Worm (Caenorhabditis elegans) whole organism, L4 larva: Measurements from ENCODE around the gene ceh-34.

ENCODE experiments used
- F10B5.3 ChIP-seq: sonication (generic microtip); optimal IDR thresholded peaks from 2 replicates; lab custom pipeline; 2016; ENCODE audit warnings: mild to moderate bottlenecking, missing genetic modification characterization, missing compliant biosample characterization
- F26F4.8 ChIP-seq: fragments of 200-800 bp; sonication (Bioruptor generic); conservative IDR thresholded peaks from 2 replicates; pipeline ENCODE4 v1.3.6; 2022; ENCODE audit warnings: missing genetic modification characterization, missing compliant biosample characterization
- T20F7.1 ChIP-seq: fragments of 200-800 bp; sonication (Bioruptor generic); optimal IDR thresholded peaks from 2 replicates; lab custom pipeline; 2018; ENCODE audit warnings: mild to moderate bottlenecking, missing genetic modification characterization, missing compliant biosample characterization
- Y105C5A.15 ChIP-seq: fragments of 200-800 bp; sonication (Bioruptor generic); IDR thresholded peaks from 2 replicates; pipeline ENCODE4 v1.3.6; 2022; ENCODE audit warnings: missing genetic modification characterization, missing compliant biosample characterization
- ZK337.2 ChIP-seq: fragments of 200-800 bp; sonication (Bioruptor generic); IDR thresholded peaks from 2 replicates; pipeline ENCODE4 v1.3.6; 2022; ENCODE audit warnings: missing genetic modification reagents, missing genetic modification characterization, missing compliant biosample characterization
- aha-1 ChIP-seq: fragments of 150-350 bp; peaks from one replicate; lab custom pipeline; 2014; ENCODE audit warnings: missing biosample characterization, missing genetic modification characterization
- ama-1 ChIP-seq: fragments of 150-350 bp; optimal IDR thresholded peaks from 2 replicates; lab custom pipeline; 2014; ENCODE audit warnings: inconsistent platforms, mixed read lengths
- arid-1 ChIP-seq: fragments of 200-800 bp; sonication (Bioruptor generic); conservative IDR thresholded peaks from 2 replicates; pipeline ENCODE4 v1.3.6; 2022; ENCODE audit warnings: missing genetic modification reagents, missing genetic modification characterization, missing compliant biosample characterization
- ctbp-1 ChIP-seq: fragments of 200-800 bp; sonication (Bioruptor generic); IDR thresholded peaks from 2 replicates; pipeline ENCODE4 v1.3.6; 2022; ENCODE audit warnings: missing genetic modification reagents, missing genetic modification characterization, missing compliant biosample characterization
- daf-19 ChIP-seq: fragments of 200-800 bp; sonication (Bioruptor generic); conservative IDR thresholded peaks from 2 replicates; pipeline ENCODE4 v1.3.6; 2022; ENCODE audit warnings: missing genetic modification characterization, missing compliant biosample characterization
- daf-8 ChIP-seq: fragments of 200-800 bp; sonication (Bioruptor generic); IDR thresholded peaks from 2 replicates; pipeline ENCODE4 v1.3.6; 2022; ENCODE audit warnings: missing genetic modification characterization, missing compliant biosample characterization
- dmd-6 ChIP-seq: fragments of 200-800 bp; sonication (Bioruptor generic); IDR thresholded peaks from 2 replicates; pipeline ENCODE4 v1.3.6; 2022; ENCODE audit warnings: missing genetic modification reagents, missing genetic modification characterization, missing compliant biosample characterization
- dmd-8 ChIP-seq: fragments of 200-800 bp; sonication (Bioruptor generic); IDR thresholded peaks from 2 replicates; pipeline ENCODE4 v1.3.6; 2022; ENCODE audit warnings: missing genetic modification characterization, missing compliant biosample characterization
- duxl-1 ChIP-seq: sonication (generic microtip); optimal IDR thresholded peaks from 2 replicates; lab custom pipeline; 2016; ENCODE audit warnings: mild to moderate bottlenecking, missing genetic modification characterization, moderate library complexity, missing compliant biosample characterization; ENCODE audit not compliant: poor library complexity
- dve-1 ChIP-seq: sonication (generic microtip); optimal IDR thresholded peaks from 2 replicates; lab custom pipeline; 2017; ENCODE audit warnings: antibody characterized with exemption, mild to moderate bottlenecking, missing genetic modification characterization, missing compliant biosample characterization; ENCODE audit not compliant: insufficient read depth
- fkh-10 ChIP-seq: fragments of 150-350 bp; optimal IDR thresholded peaks from 2 replicates; lab custom pipeline; 2014; ENCODE audit warnings: missing biosample characterization, missing genetic modification reagents, missing genetic modification characterization
- gei-8 ChIP-seq: fragments of 200-800 bp; sonication (Bioruptor generic); optimal IDR thresholded peaks from 2 replicates; lab custom pipeline; 2018; ENCODE audit warnings: mild to moderate bottlenecking, missing genetic modification characterization, missing compliant biosample characterization
- hif-1 ChIP-seq, 2 experiments: sonication (generic microtip); optimal IDR thresholded peaks; 2 replicates each; lab custom pipeline; 2016 to 2017; ENCODE audit warnings: missing compliant biosample characterization in 2 of 2, missing genetic modification characterization in 2 of 2, missing genetic modification reagents in 2 of 2, missing genotype in 2 of 2, mild to moderate bottlenecking in 1 of 2
- jun-1 ChIP-seq: fragments of 150-350 bp; optimal IDR thresholded peaks from 2 replicates; lab custom pipeline; 2014; ENCODE audit warnings: missing biosample characterization, missing genetic modification reagents, missing genetic modification characterization
- lim-7 ChIP-seq: fragments of 200-800 bp; sonication (Bioruptor generic); IDR thresholded peaks from 2 replicates; pipeline ENCODE4 v1.3.6; 2022; ENCODE audit warnings: missing genetic modification characterization, missing compliant biosample characterization
- lin-13 ChIP-seq: fragments of 150-350 bp; optimal IDR thresholded peaks from 2 replicates; lab custom pipeline; 2014; ENCODE audit warnings: missing biosample characterization, missing genetic modification reagents, missing genetic modification characterization
- lin-29 ChIP-seq: fragments of 200-800 bp; sonication (Bioruptor generic); IDR thresholded peaks from 2 replicates; pipeline ENCODE4 v1.3.6; 2022; ENCODE audit warnings: missing genetic modification reagents, missing genetic modification characterization, missing compliant biosample characterization
- lin-38 ChIP-seq: fragments of 200-800 bp; sonication (Bioruptor generic); IDR thresholded peaks from 2 replicates; pipeline ENCODE4 v1.3.6; 2022; ENCODE audit warnings: missing genetic modification reagents, missing genetic modification characterization, missing compliant biosample characterization
- lin-39 ChIP-seq: fragments of 150-350 bp; optimal IDR thresholded peaks from 2 replicates; lab custom pipeline; 2014; ENCODE audit warnings: missing biosample characterization, missing genetic modification reagents, missing genetic modification characterization
- madf-9 ChIP-seq: fragments of 200-800 bp; sonication (Bioruptor generic); conservative IDR thresholded peaks from 2 replicates; pipeline ENCODE4 v1.3.6; 2022; ENCODE audit warnings: missing genetic modification reagents, missing genetic modification characterization, missing compliant biosample characterization
- mxl-3 ChIP-seq: fragments of 200-800 bp; sonication (Bioruptor generic); optimal IDR thresholded peaks from 2 replicates; lab custom pipeline; 2018; ENCODE audit warnings: mild to moderate bottlenecking, missing genetic modification characterization, missing compliant biosample characterization
- nhr-10 ChIP-seq: fragments of 150-350 bp; optimal IDR thresholded peaks from 2 replicates; lab custom pipeline; 2014; ENCODE audit warnings: missing biosample characterization, missing genetic modification characterization
- nhr-102 ChIP-seq: sonication (generic microtip); optimal IDR thresholded peaks from 2 replicates; lab custom pipeline; 2016; ENCODE audit warnings: mild to moderate bottlenecking, missing genetic modification characterization, moderate library complexity, missing compliant biosample characterization
- nhr-11 ChIP-seq: fragments of 150-350 bp; optimal IDR thresholded peaks from 2 replicates; lab custom pipeline; 2014; ENCODE audit warnings: missing biosample characterization, missing genetic modification characterization
- nhr-41 ChIP-seq: fragments of 200-800 bp; sonication (Bioruptor generic); IDR thresholded peaks from 2 replicates; pipeline ENCODE4 v1.3.6; 2022; ENCODE audit warnings: missing genetic modification reagents, missing genetic modification characterization, missing compliant biosample characterization
- nhr-42 ChIP-seq: fragments of 200-800 bp; sonication (Bioruptor generic); IDR thresholded peaks from 2 replicates; pipeline ENCODE4 v1.3.6; 2022; ENCODE audit warnings: missing genetic modification characterization, missing compliant biosample characterization
- nhr-6 ChIP-seq: fragments of 150-350 bp; optimal IDR thresholded peaks from 2 replicates; lab custom pipeline; 2014; ENCODE audit warnings: missing biosample characterization, missing genetic modification characterization
- php-3 ChIP-seq: fragments of 200-800 bp; sonication (Bioruptor generic); IDR thresholded peaks from 2 replicates; pipeline ENCODE4 v1.3.6; 2022; ENCODE audit warnings: missing genetic modification reagents, missing genetic modification characterization, missing compliant biosample characterization
- pqm-1 ChIP-seq: sonication (generic microtip); optimal IDR thresholded peaks from 2 replicates; lab custom pipeline; 2017; ENCODE audit warnings: missing biosample characterization, missing genetic modification characterization
- saeg-2 ChIP-seq: fragments of 200-800 bp; sonication (Bioruptor generic); IDR thresholded peaks from 2 replicates; pipeline ENCODE4 v1.3.6; 2022; ENCODE audit warnings: missing genetic modification reagents, missing genetic modification characterization, missing compliant biosample characterization
- set-16 ChIP-seq: fragments of 200-800 bp; sonication (Bioruptor generic); IDR thresholded peaks from 2 replicates; pipeline ENCODE4 v1.3.6; 2022; ENCODE audit warnings: missing genetic modification reagents, missing genetic modification characterization, missing compliant biosample characterization
- spr-3 ChIP-seq: fragments of 200-800 bp; sonication (Bioruptor generic); optimal IDR thresholded peaks from 2 replicates; lab custom pipeline; 2018; ENCODE audit warnings: mild to moderate bottlenecking, missing genetic modification characterization, missing compliant biosample characterization
- unc-39 ChIP-seq: sonication (generic microtip); optimal IDR thresholded peaks from 2 replicates; lab custom pipeline; 2017; ENCODE audit warnings: missing biosample characterization, missing genetic modification characterization
- zag-1 ChIP-seq: fragments of 150-350 bp; optimal IDR thresholded peaks from 2 replicates; lab custom pipeline; 2014; ENCODE audit warnings: missing biosample characterization, missing genetic modification characterization
- zfp-3 ChIP-seq: fragments of 200-800 bp; sonication (Bioruptor generic); conservative IDR thresholded peaks from 2 replicates; pipeline ENCODE4 v1.3.6; 2022; ENCODE audit warnings: missing genetic modification reagents, missing genetic modification characterization, missing compliant biosample characterization

The ceh-34 gene

ce11 chrV:5349471-5349870 is 30.1 kb upstream of the ceh-34 start, which contains the start of gene T09D3.3:
T09D3.3 (minus strand) TSS chrV:5349571.
- no peak for TF ChIP-seq T20F7.1
- no peak for TF ChIP-seq nhr-10 (tag; lab: Kevin White, UChicago)
- no peak for TF ChIP-seq duxl-1 (tag; lab: Kevin White, UChicago)
- no peak for TF ChIP-seq saeg-2 (GFP tag; lab: Robert Waterston, UW)
- TF ChIP-seq ama-1 (lab: Kevin White, UChicago) = no peak
- TF ChIP-seq pqm-1 = no peak
- TF ChIP-seq nhr-42 = no peak
- TF ChIP-seq nhr-41 (GFP tag; lab: Robert Waterston, UW) = no peak
- no peak for TF ChIP-seq php-3
- TF ChIP-seq zag-1 (tag; lab: Kevin White, UChicago) = no peak
- no peak for TF ChIP-seq arid-1 (GFP tag; lab: Robert Waterston, UW)
- no peak for TF ChIP-seq set-16 (GFP tag; lab: Robert Waterston, UW)
- TF ChIP-seq fkh-10 (GFP tag; lab: Kevin White, UChicago) = no peak

- TF ChIP-seq daf-19 (GFP tag; lab: Robert Waterston, UW) (no peak), T20F7.1 (no peak), Y105C5A.15 (GFP tag; lab: Robert Waterston, UW) (no peak), F26F4.8 (no peak), zfp-3 (GFP tag; lab: Robert Waterston, UW) (no peak), lin-39 (no peak), gei-8 (GFP tag; lab: Kevin White, UChicago) (no peak), nhr-6 (tag; lab: Kevin White, UChicago) (no peak), unc-39 (no peak), nhr-10 (tag; lab: Kevin White, UChicago) (no peak), dve-1 (tag; lab: Kevin White, UChicago) (no peak), nhr-102 (tag; lab: Kevin White, UChicago) (no peak), lin-13 (GFP tag; lab: Kevin White, UChicago) (no peak), daf-8 (no peak), dmd-6 (GFP tag; lab: Robert Waterston, UW) (no peak), lin-29 (no peak), ctbp-1 (GFP tag; lab: Robert Waterston, UW) (no peak), ZK337.2 (GFP tag; lab: Robert Waterston, UW) (no peak), jun-1 (tag; lab: Kevin White, UChicago) (no peak), madf-9 (no peak)
Measured at ce11 chrV:5345419-5345818, 26.0 kb upstream of the ceh-34 start, which contains the start of gene srg-25. srg-25 (minus strand) TSS chrV:5345519.

ce11 chrV:5339497-5339896 is 20.1 kb upstream of the ceh-34 start, which contains the start of gene srg-27:
srg-27 (plus strand) TSS chrV:5339797.
- no peak for TF ChIP-seq F10B5.3 (tag; lab: Kevin White, UChicago)
- no peak for TF ChIP-seq madf-9
- no peak for TF ChIP-seq aha-1 (tag; lab: Kevin White, UChicago)
- no peak for TF ChIP-seq spr-3
- no peak for TF ChIP-seq ctbp-1 (GFP tag; lab: Robert Waterston, UW)
- no peak for TF ChIP-seq dmd-8
- no peak for TF ChIP-seq nhr-11 (tag; lab: Kevin White, UChicago)
- TF ChIP-seq hif-1 (tag; optimal IDR thresholded peaks at IDR 0.05; lab: Kevin White, UChicago) = no peak
- no peak for TF ChIP-seq ZK337.2 (GFP tag; lab: Robert Waterston, UW)
- no peak for TF ChIP-seq nhr-41 (GFP tag; lab: Robert Waterston, UW)
- TF ChIP-seq mxl-3 (GFP tag; lab: Kevin White, UChicago) = no peak
- no peak for TF ChIP-seq lim-7 (GFP tag; lab: Robert Waterston, UW)
- no peak for TF ChIP-seq lin-38 (GFP tag; lab: Robert Waterston, UW)
- TF ChIP-seq, all 104 proteins: peak for 0
